Worm (Caenorhabditis elegans) whole organism, L1 larva: ENCODE data around the gene C17G1.2.

Source experiments
- lin-35 ChIP-seq, 2 experiments: fragments of 150-350 bp; optimal IDR thresholded peaks; 2 replicates each; lab custom pipeline; 2014; ENCODE audit warnings: missing biosample characterization in 2 of 2, missing genetic modification characterization in 2 of 2, missing genetic modification reagents in 2 of 2
- unc-62 ChIP-seq: fragments of 150-350 bp; optimal IDR thresholded peaks from 2 replicates; lab custom pipeline; 2014; ENCODE audit warnings: missing biosample characterization, missing genetic modification reagents, missing genetic modification characterization
- ztf-4 ChIP-seq: fragments of 150-350 bp; optimal IDR thresholded peaks from 2 replicates; lab custom pipeline; 2014; ENCODE audit warnings: missing biosample characterization, missing genetic modification characterization

- TF ChIP-seq unc-62 (GFP tag; lab: Kevin White, UChicago): no peak
- TF ChIP-seq lin-35 (GFP tag; optimal IDR thresholded peaks at IDR 0.05; lab: Kevin White, UChicago): no peak
- TF ChIP-seq ztf-4 (tag; lab: Kevin White, UChicago): no peak
Measured at ce11 chrX:9905840-9906239, 15.5 kb upstream of the C17G1.2 start, which contains the start of gene F21G4.5.
